Fruit fly (Drosophila melanogaster): Measurements from ENCODE around the gene CG11666.
A peak's percentile ranks its signal among the peaks of the same experiment; 100 is the strongest.

CG11666 gene

DNA sequence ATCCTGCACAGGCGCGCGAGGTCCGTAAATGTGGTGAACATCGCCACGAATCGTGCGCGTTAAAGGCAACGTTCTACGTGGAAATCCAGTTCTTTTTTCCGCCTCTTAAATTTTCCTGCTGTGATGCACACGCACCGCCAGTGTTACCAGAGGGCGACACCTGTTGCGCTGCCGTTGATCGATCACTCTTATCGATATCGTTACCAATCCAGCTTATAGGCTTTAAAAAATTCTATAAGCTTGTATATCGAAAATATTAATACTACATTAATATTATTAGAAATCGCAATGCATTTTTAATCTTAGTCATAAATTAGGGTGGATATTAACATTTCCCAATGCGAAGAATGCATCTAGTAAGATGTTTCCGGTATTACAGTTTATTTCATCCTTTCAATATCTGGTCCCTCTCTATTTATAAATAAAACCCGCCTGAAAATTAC lies 47.4 kb downstream of the CG11666 start, which contains the start of gene CG1529:
Gene CG1529, minus strand, starts transcription at position 132 of the 443 bp plus-strand sequence.
- TF ChIP-seq dl (GFP tag; optimal IDR thresholded peaks at IDR 0.05; ENCODE audit: insufficient read depth in 1 of 2, partially characterized antibody in 2 of 2), result no peak
- TF ChIP-seq Rel (GFP tag; optimal IDR thresholded peaks at IDR 0.05), result no peak
- TF ChIP-seq Rel (tag; optimal IDR thresholded peaks at IDR 0.05), result peak; percentile 67
- no peak for TF ChIP-seq lola (GFP tag; optimal IDR thresholded peaks at IDR 0.05)

DNA sequence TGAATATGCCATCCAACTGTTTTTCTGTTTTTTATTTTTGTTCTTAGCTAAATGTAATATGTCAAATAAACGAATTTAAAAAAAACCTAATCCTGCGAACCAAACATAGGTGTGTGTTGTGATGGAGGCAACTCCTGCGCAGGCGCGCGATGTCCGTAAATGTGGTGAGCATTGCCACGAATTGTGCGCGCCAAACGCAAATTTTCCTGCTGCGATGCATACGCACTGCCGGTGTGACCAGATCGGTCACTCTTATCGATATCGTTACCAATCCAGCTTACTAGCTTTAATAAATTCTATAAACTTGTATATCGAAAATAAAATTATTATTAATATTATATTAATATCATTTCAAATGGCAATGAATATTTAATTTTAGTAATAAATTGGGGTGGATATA lies 50.2 kb downstream of the CG11666 start:
- no peak for TF ChIP-seq Hr78 (GFP tag; optimal IDR thresholded peaks at IDR 0.05)
- TF ChIP-seq sv (GFP tag; optimal IDR thresholded peaks at IDR 0.05), result no peak
- TF ChIP-seq Rel (GFP tag; optimal IDR thresholded peaks at IDR 0.05), result no peak
- no peak for TF ChIP-seq Rel (tag; optimal IDR thresholded peaks at IDR 0.05)
- TF ChIP-seq brk (GFP tag; optimal IDR thresholded peaks at IDR 0.05), result no peak
- no peak for TF ChIP-seq Abd-B (GFP tag; optimal IDR thresholded peaks at IDR 0.05)
- TF ChIP-seq N (GFP tag; optimal IDR thresholded peaks at IDR 0.05), result no peak
- TF ChIP-seq woc (GFP tag; optimal IDR thresholded peaks at IDR 0.05), result no peak
- no peak for TF ChIP-seq br (GFP tag; optimal IDR thresholded peaks at IDR 0.05)
- no peak for TF ChIP-seq lola (GFP tag; optimal IDR thresholded peaks at IDR 0.05)
- TF ChIP-seq HLH106 (tag; optimal IDR thresholded peaks at IDR 0.05), result no peak
- TF ChIP-seq Dfd (GFP tag; optimal IDR thresholded peaks at IDR 0.05), result no peak

Data from whole organism, wandering third instar larva.